Worm (Caenorhabditis elegans) whole organism, L2 larva: ENCODE results near the gene T28H10.1.

Source experiments
- C34F6.9 ChIP-seq: fragments of 150-350 bp; optimal IDR thresholded peaks from 2 replicates; lab custom pipeline; 2014; ENCODE audit warnings: missing biosample characterization, missing genetic modification characterization
- F13H6.1 ChIP-seq: sonication (generic microtip); optimal IDR thresholded peaks from 2 replicates; lab custom pipeline; 2016; ENCODE audit warnings: missing genetic modification characterization, missing compliant biosample characterization
- Y55F3AM.14 ChIP-seq: fragments of 200-800 bp; sonication (Bioruptor generic); optimal IDR thresholded peaks from 2 replicates; lab custom pipeline; 2018; ENCODE audit warnings: mild to moderate bottlenecking, missing genetic modification characterization, missing compliant biosample characterization
- ZK546.5 ChIP-seq: sonication (generic microtip); optimal IDR thresholded peaks from 2 replicates; lab custom pipeline; 2017; ENCODE audit warnings: missing biosample characterization, missing genetic modification characterization
- alr-1 ChIP-seq: fragments of 150-350 bp; optimal IDR thresholded peaks from 2 replicates; lab custom pipeline; 2014; ENCODE audit warnings: missing biosample characterization, missing genetic modification characterization
- aly-2 ChIP-seq: fragments of 150-350 bp; optimal IDR thresholded peaks from 2 replicates; lab custom pipeline; 2014; ENCODE audit warnings: missing biosample characterization, missing genetic modification characterization
- ama-1 ChIP-seq: fragments of 150-350 bp; optimal IDR thresholded peaks from 2 replicates; lab custom pipeline; 2018; ENCODE audit warnings: inconsistent platforms
- blmp-1 ChIP-seq: sonication (generic microtip); optimal IDR thresholded peaks from 2 replicates; lab custom pipeline; 2017; ENCODE audit warnings: missing genetic modification characterization, mild to moderate bottlenecking, missing compliant biosample characterization, antibody characterized with exemption, moderate library complexity; ENCODE audit not compliant: insufficient read depth
- ceh-16 ChIP-seq: fragments of 150-350 bp; optimal IDR thresholded peaks from 2 replicates; lab custom pipeline; 2014; ENCODE audit warnings: missing biosample characterization, missing genetic modification characterization
- ceh-82 ChIP-seq: fragments of 150-350 bp; optimal IDR thresholded peaks from 2 replicates; lab custom pipeline; 2014; ENCODE audit warnings: missing biosample characterization, missing genetic modification characterization
- crh-2 ChIP-seq: sonication (generic microtip); optimal IDR thresholded peaks from 2 replicates; lab custom pipeline; 2017; ENCODE audit warnings: missing biosample characterization, missing genetic modification characterization
- dmd-4 ChIP-seq: sonication (generic microtip); optimal IDR thresholded peaks from 2 replicates; lab custom pipeline; 2017; ENCODE audit warnings: missing biosample characterization, missing genetic modification characterization
- egl-27 ChIP-seq: sonication (generic microtip); optimal IDR thresholded peaks from 3 replicates; lab custom pipeline; 2017; ENCODE audit warnings: missing biosample characterization, missing genetic modification reagents, missing genetic modification characterization
- elt-1 ChIP-seq: fragments of 150-350 bp; optimal IDR thresholded peaks from 2 replicates; lab custom pipeline; 2014; ENCODE audit warnings: missing biosample characterization, missing genetic modification characterization
- elt-3 ChIP-seq: sonication (generic microtip); optimal IDR thresholded peaks from 2 replicates; lab custom pipeline; 2017; ENCODE audit warnings: missing biosample characterization, missing genetic modification characterization
- fos-1 ChIP-seq: fragments of 150-350 bp; optimal IDR thresholded peaks from 2 replicates; lab custom pipeline; 2014; ENCODE audit warnings: missing biosample characterization, missing genetic modification characterization
- gmeb-1 ChIP-seq: fragments of 150-350 bp; optimal IDR thresholded peaks from 2 replicates; lab custom pipeline; 2014; ENCODE audit warnings: missing biosample characterization, missing genetic modification characterization
- lin-13 ChIP-seq: fragments of 150-350 bp; optimal IDR thresholded peaks from 2 replicates; lab custom pipeline; 2014; ENCODE audit warnings: missing biosample characterization, missing genetic modification reagents, missing genetic modification characterization
- lsy-2 ChIP-seq, 2 experiments: fragments of 150-350 bp in 1 of 2; sonication (generic microtip) in 1 of 2; optimal IDR thresholded peaks; 2 replicates each; lab custom pipeline; 2014 to 2017; ENCODE audit warnings: missing biosample characterization in 2 of 2, missing genetic modification characterization in 2 of 2
- mab-5 ChIP-seq: fragments of 150-350 bp; optimal IDR thresholded peaks from 2 replicates; lab custom pipeline; 2014; ENCODE audit warnings: missing biosample characterization, missing genetic modification characterization
- mbf-1 ChIP-seq: sonication (generic microtip); optimal IDR thresholded peaks from 2 replicates; lab custom pipeline; 2017; ENCODE audit warnings: missing biosample characterization, missing genetic modification characterization
- mdl-1 ChIP-seq, 2 experiments: fragments of 150-350 bp in 1 of 2; sonication (generic microtip) in 1 of 2; optimal IDR thresholded peaks; 2 replicates each; lab custom pipeline; 2017; ENCODE audit warnings: missing biosample characterization in 2 of 2, missing genetic modification characterization in 2 of 2
- nhr-10 ChIP-seq: sonication (generic microtip); optimal IDR thresholded peaks from 2 replicates; lab custom pipeline; 2017; ENCODE audit warnings: missing biosample characterization, missing genetic modification characterization
- nhr-11 ChIP-seq: fragments of 150-350 bp; optimal IDR thresholded peaks from 2 replicates; lab custom pipeline; 2014; ENCODE audit warnings: missing biosample characterization, missing genetic modification characterization
- nhr-129 ChIP-seq: fragments of 150-350 bp; optimal IDR thresholded peaks from 2 replicates; lab custom pipeline; 2014; ENCODE audit warnings: missing biosample characterization, missing genetic modification characterization
- nhr-21 ChIP-seq: fragments of 150-350 bp; optimal IDR thresholded peaks from 2 replicates; lab custom pipeline; 2014; ENCODE audit warnings: missing biosample characterization, missing genetic modification characterization
- nhr-23 ChIP-seq: fragments of 150-350 bp; optimal IDR thresholded peaks from 2 replicates; lab custom pipeline; 2014; ENCODE audit warnings: missing biosample characterization, missing genetic modification reagents, missing genetic modification characterization
- nhr-237 ChIP-seq: fragments of 150-350 bp; optimal IDR thresholded peaks from 2 replicates; lab custom pipeline; 2014; ENCODE audit warnings: missing biosample characterization, missing genetic modification characterization
- nhr-25 ChIP-seq: fragments of 150-350 bp; sonication (generic microtip); optimal IDR thresholded peaks from 3 replicates; lab custom pipeline; 2014; ENCODE audit warnings: missing biosample characterization, missing genetic modification characterization
- nhr-6 ChIP-seq: fragments of 150-350 bp; optimal IDR thresholded peaks from 2 replicates; lab custom pipeline; 2014; ENCODE audit warnings: missing biosample characterization, missing genetic modification characterization
- nhr-77 ChIP-seq: fragments of 150-350 bp; optimal IDR thresholded peaks from 2 replicates; lab custom pipeline; 2014; ENCODE audit warnings: missing biosample characterization, missing genetic modification characterization
- peb-1 ChIP-seq: fragments of 150-350 bp; optimal IDR thresholded peaks from 2 replicates; lab custom pipeline; 2014; ENCODE audit warnings: missing biosample characterization, missing genetic modification characterization
- sem-4 ChIP-seq: fragments of 150-350 bp; optimal IDR thresholded peaks from 2 replicates; lab custom pipeline; 2014; ENCODE audit warnings: missing biosample characterization, missing genetic modification reagents, missing genetic modification characterization
- skn-1 ChIP-seq: sonication (generic microtip); optimal IDR thresholded peaks from 2 replicates; lab custom pipeline; 2017; ENCODE audit warnings: missing biosample characterization, missing genetic modification characterization
- sma-3 ChIP-seq: sonication (generic microtip); optimal IDR thresholded peaks from 2 replicates; lab custom pipeline; 2016; ENCODE audit warnings: missing genetic modification reagents, missing genetic modification characterization, missing compliant biosample characterization
- sma-9 ChIP-seq, 2 experiments: fragments of 150-350 bp in 1 of 2; sonication (generic microtip) in 1 of 2; optimal IDR thresholded peaks; 2 replicates each; lab custom pipeline; 2014 to 2016; ENCODE audit warnings: missing genetic modification characterization in 2 of 2, mild to moderate bottlenecking in 1 of 2, missing biosample characterization in 1 of 2, missing compliant biosample characterization in 1 of 2, missing genetic modification reagents in 1 of 2, moderate library complexity in 1 of 2
- snpc-4 ChIP-seq: fragments of 150-350 bp; optimal IDR thresholded peaks from 2 replicates; lab custom pipeline; 2014; ENCODE audit warnings: missing biosample characterization, missing genetic modification characterization
- unc-55 ChIP-seq: fragments of 150-350 bp; sonication (generic microtip); optimal IDR thresholded peaks from 3 replicates; lab custom pipeline; 2014; ENCODE audit warnings: missing biosample characterization, missing genetic modification reagents, missing genetic modification characterization
- unc-62 ChIP-seq: fragments of 150-350 bp; optimal IDR thresholded peaks from 2 replicates; lab custom pipeline; 2014; ENCODE audit warnings: missing biosample characterization, missing genetic modification reagents, missing genetic modification characterization
- zag-1 ChIP-seq: fragments of 150-350 bp; optimal IDR thresholded peaks from 2 replicates; lab custom pipeline; 2014; ENCODE audit warnings: missing biosample characterization, missing genetic modification characterization
- ztf-1 ChIP-seq: fragments of 200-800 bp; sonication (Bioruptor generic); conservative IDR thresholded peaks from 2 replicates; pipeline ENCODE4 v1.3.6; 2022; ENCODE audit warnings: missing genetic modification characterization, missing compliant biosample characterization
- ztf-11 ChIP-seq: sonication (generic microtip); optimal IDR thresholded peaks from 2 replicates; lab custom pipeline; 2017; ENCODE audit warnings: missing biosample characterization, missing genetic modification characterization
- ztf-4 ChIP-seq: fragments of 150-350 bp; optimal IDR thresholded peaks from 2 replicates; lab custom pipeline; 2014; ENCODE audit warnings: missing biosample characterization, missing genetic modification characterization

Gene T28H10.1

DNA sequence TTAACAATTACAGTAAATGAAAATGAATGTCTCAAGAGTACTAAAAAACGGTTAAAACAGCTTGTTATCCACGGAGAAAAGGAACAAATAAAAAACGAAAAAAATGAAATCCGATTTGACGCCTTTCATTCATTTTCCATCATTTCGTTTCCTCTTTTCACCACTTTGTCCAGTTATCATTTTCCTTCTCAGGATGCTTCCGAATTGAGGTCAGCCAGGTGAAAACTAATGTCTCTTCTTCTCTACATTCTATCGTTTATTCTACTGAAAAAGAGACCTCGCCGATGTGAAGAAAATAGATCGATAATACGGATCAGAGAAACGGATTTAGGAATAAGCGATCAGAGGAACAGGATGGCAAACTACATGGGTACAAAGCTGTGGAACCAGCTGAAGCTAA, 22.5 kb downstream of the T28H10.1 start:
- TF ChIP-seq C34F6.9 (tag; lab: Kevin White, UChicago) (no peak), snpc-4 (no peak), nhr-21 (tag; lab: Kevin White, UChicago) (no peak), ztf-1 (GFP tag; lab: Robert Waterston, UW) (no peak), nhr-237 (no peak), ceh-82 (tag; lab: Kevin White, UChicago) (no peak), nhr-10 (tag; lab: Kevin White, UChicago) (no peak), nhr-129 (tag; lab: Kevin White, UChicago) (no peak), aly-2 (no peak), skn-1 (no peak)

DNA sequence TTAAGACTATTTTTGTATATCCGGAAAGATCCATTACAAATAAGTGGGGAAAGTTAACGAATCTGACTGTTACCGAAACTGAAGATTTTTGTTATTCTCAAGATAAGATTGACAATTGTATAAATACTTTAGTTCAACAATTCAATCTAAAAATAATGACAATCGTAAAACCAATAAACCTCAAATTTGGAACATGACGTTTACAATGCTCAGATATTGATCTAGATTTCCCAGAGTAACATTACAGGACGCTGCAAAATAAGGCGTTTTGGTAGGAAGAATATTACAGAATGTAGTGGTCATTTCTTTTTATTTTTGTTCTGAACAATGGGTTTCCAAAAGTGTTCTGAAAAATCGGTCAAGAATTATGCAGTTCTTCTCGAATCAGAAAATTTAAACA, 23.2 kb downstream of the T28H10.1 start, which contains the start of gene F45D3.1:
Gene F45D3.1 (plus strand): TSS at position 301 of the 400 bp plus-strand sequence.
- no peak for TF ChIP-seq F13H6.1
- TF ChIP-seq elt-1 (tag; lab: Kevin White, UChicago), result no peak
- TF ChIP-seq nhr-10 (tag; lab: Kevin White, UChicago), result no peak
- TF ChIP-seq lsy-2 (tag; optimal IDR thresholded peaks at IDR 0.05; lab: Kevin White, UChicago), result no peak
- no peak for TF ChIP-seq mbf-1
- TF ChIP-seq ztf-11 (tag; lab: Kevin White, UChicago), result no peak
- no peak for TF ChIP-seq nhr-21 (tag; lab: Kevin White, UChicago)
- TF ChIP-seq sma-9 (GFP tag; optimal IDR thresholded peaks at IDR 0.05; lab: Kevin White, UChicago), result no peak
- TF ChIP-seq sma-9 (tag; optimal IDR thresholded peaks at IDR 0.05; lab: Kevin White, UChicago), result no peak
- no peak for TF ChIP-seq sem-4 (tag; lab: Kevin White, UChicago)
- TF ChIP-seq, all 48 proteins: peak for 0

DNA sequence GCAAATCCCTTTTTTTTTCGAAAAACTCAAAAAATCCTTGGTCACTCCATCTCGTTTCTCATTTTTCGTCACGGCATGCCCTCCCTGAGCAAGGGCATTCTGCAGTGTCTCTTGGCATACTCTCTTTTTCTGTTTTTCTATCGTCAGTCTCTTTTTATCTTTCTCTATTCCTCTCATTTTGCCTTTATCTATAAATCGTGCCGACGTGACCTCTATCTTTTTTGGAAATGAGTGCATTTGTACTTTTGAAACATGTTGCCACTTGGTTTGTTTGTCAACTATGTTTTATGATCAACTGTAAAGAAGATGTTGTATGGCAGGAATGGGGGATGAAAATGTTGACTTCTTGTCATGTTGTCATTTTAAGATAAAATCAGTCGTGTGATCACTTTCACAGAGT, 25.3 kb downstream of the T28H10.1 start:
- peak; percentile 63 for TF ChIP-seq sem-4 (tag; lab: Kevin White, UChicago)
- TF ChIP-seq egl-27 (tag; lab: Kevin White, UChicago), result peak; percentile 83
- no peak for TF ChIP-seq unc-55 (GFP tag; lab: Kevin White, UChicago)
- TF ChIP-seq ZK546.5 (tag; lab: Kevin White, UChicago), result no peak
- peak; percentile 61 for TF ChIP-seq sma-3 (GFP tag; lab: Kevin White, UChicago)
- no peak for TF ChIP-seq nhr-77 (tag; lab: Kevin White, UChicago)
- no peak for TF ChIP-seq elt-1 (tag; lab: Kevin White, UChicago)
- no peak for TF ChIP-seq ceh-82 (tag; lab: Kevin White, UChicago)
- TF ChIP-seq fos-1 (tag; lab: Kevin White, UChicago), result peak; percentile 93
- peak; percentile 77 for TF ChIP-seq C34F6.9 (tag; lab: Kevin White, UChicago)
- peak; percentile 77 for TF ChIP-seq nhr-129 (tag; lab: Kevin White, UChicago)
- TF ChIP-seq elt-3 (tag; lab: Kevin White, UChicago), result no peak
- peak in 1 of 2 experiments; percentile 76 for TF ChIP-seq lsy-2 (tag; optimal IDR thresholded peaks at IDR 0.05; lab: Kevin White, UChicago)
- TF ChIP-seq Y55F3AM.14, result peak; percentile 64
- TF ChIP-seq crh-2 (tag; lab: Kevin White, UChicago), result peak; percentile 78
- no peak for TF ChIP-seq nhr-6 (tag; lab: Kevin White, UChicago)
- TF ChIP-seq nhr-11 (tag; lab: Kevin White, UChicago), result no peak
- TF ChIP-seq mab-5 (tag; lab: Kevin White, UChicago), result no peak
- no peak for TF ChIP-seq alr-1 (tag; lab: Kevin White, UChicago)
- TF ChIP-seq unc-62, result no peak
- no peak for TF ChIP-seq ama-1 (lab: Kevin White, UChicago)
- TF ChIP-seq gmeb-1 (tag; lab: Kevin White, UChicago), result no peak
- TF ChIP-seq snpc-4, result no peak
- TF ChIP-seq nhr-21 (tag; lab: Kevin White, UChicago), result peak; percentile 55
- no peak for TF ChIP-seq ztf-1 (GFP tag; lab: Robert Waterston, UW)
- TF ChIP-seq ztf-11 (tag; lab: Kevin White, UChicago), result no peak
- peak; percentile 25 for TF ChIP-seq peb-1 (tag; lab: Kevin White, UChicago)
- TF ChIP-seq blmp-1 (tag; lab: Kevin White, UChicago), result peak; percentile 62
- no peak for TF ChIP-seq ztf-4 (tag; lab: Kevin White, UChicago)
- TF ChIP-seq sma-9 (GFP tag; optimal IDR thresholded peaks at IDR 0.05; lab: Kevin White, UChicago), result peak; percentile 96
- TF ChIP-seq sma-9 (tag; optimal IDR thresholded peaks at IDR 0.05; lab: Kevin White, UChicago), result no peak
- peak; percentile 81 for TF ChIP-seq F13H6.1
- TF ChIP-seq ceh-16 (tag; lab: Kevin White, UChicago), result no peak
- TF ChIP-seq nhr-25, result peak; percentile 65
- peak; percentile 74 for TF ChIP-seq zag-1 (tag; lab: Kevin White, UChicago)
- TF ChIP-seq dmd-4 (tag; lab: Kevin White, UChicago), result no peak
- TF ChIP-seq aly-2, result no peak
- TF ChIP-seq nhr-23 (tag; lab: Kevin White, UChicago), result no peak
- peak; percentile 44 for TF ChIP-seq lin-13 (GFP tag; lab: Kevin White, UChicago)
- no peak for TF ChIP-seq nhr-237
- peak; percentile 2 to 63 for TF ChIP-seq mdl-1 (tag; optimal IDR thresholded peaks at IDR 0.05; lab: Kevin White, UChicago)
